Fruit fly (Drosophila melanogaster): ENCODE measurements around the gene CG12229.

The CG12229 gene

dm6 chr3L:17421319-17421718 lies 14.9 kb downstream of the CG12229 start, which contains the start of gene blot:
Gene blot (minus strand): TSS chr3L:17421514.
- no peak for TF ChIP-seq woc (GFP tag; optimal IDR thresholded peaks at IDR 0.05)
- peak; percentile 70 for TF ChIP-seq Vsx2 (GFP tag; optimal IDR thresholded peaks at IDR 0.05; ENCODE audit: partially characterized antibody)
- peak; percentile 12 for TF ChIP-seq Sp1 (GFP tag; optimal IDR thresholded peaks at IDR 0.05)
- TF ChIP-seq fru (GFP tag; optimal IDR thresholded peaks at IDR 0.05): no peak
- no peak for TF ChIP-seq dmrt93B (GFP tag; optimal IDR thresholded peaks at IDR 0.05)
- TF ChIP-seq Rel (GFP tag; optimal IDR thresholded peaks at IDR 0.05): peak; percentile 6
- no peak for TF ChIP-seq Rel (tag; optimal IDR thresholded peaks at IDR 0.05)
- TF ChIP-seq lola (GFP tag; optimal IDR thresholded peaks at IDR 0.05): no peak
- peak; percentile 96 for TF ChIP-seq Dif (GFP tag; optimal IDR thresholded peaks at IDR 0.05; ENCODE audit: partially characterized antibody)
- TF ChIP-seq Hr83 (GFP tag; optimal IDR thresholded peaks at IDR 0.05; ENCODE audit: poor library complexity, severe bottlenecking): peak; percentile 57
- no peak for TF ChIP-seq HLH106 (tag; optimal IDR thresholded peaks at IDR 0.05)
- TF ChIP-seq Dfd (GFP tag; optimal IDR thresholded peaks at IDR 0.05): no peak
- TF ChIP-seq pan (optimal IDR thresholded peaks at IDR 0.05): no peak
- peak; percentile 15 for TF ChIP-seq rgr (GFP tag; optimal IDR thresholded peaks at IDR 0.05)
- peak; percentile 93 to 94 for TF ChIP-seq dl (GFP tag; optimal IDR thresholded peaks at IDR 0.05; ENCODE audit: insufficient read depth in 1 of 2, partially characterized antibody in 2 of 2)
- no peak for TF ChIP-seq br (GFP tag; optimal IDR thresholded peaks at IDR 0.05)

dm6 chr3L:17420610-17421194 lies 15.5 kb downstream of the CG12229 start:
- TF ChIP-seq fru (GFP tag; optimal IDR thresholded peaks at IDR 0.05) (peak; percentile 83), foxo (GFP tag; optimal IDR thresholded peaks at IDR 0.05) (peak in 1 of 2 experiments; percentile 77), dmrt93B (GFP tag; optimal IDR thresholded peaks at IDR 0.05) (peak; percentile 23), OdsH (GFP tag; optimal IDR thresholded peaks at IDR 0.05) (peak; percentile 79), h (GFP tag; optimal IDR thresholded peaks at IDR 0.05) (peak; percentile 65), dsf (GFP tag; optimal IDR thresholded peaks at IDR 0.05; ENCODE audit: borderline replicate concordance) (no peak), CrebA (GFP tag; optimal IDR thresholded peaks at IDR 0.05; ENCODE audit: borderline replicate concordance) (no peak), HLH106 (tag; optimal IDR thresholded peaks at IDR 0.05) (peak; percentile 71), Myc (optimal IDR thresholded peaks at IDR 0.05) (no peak), br (GFP tag; optimal IDR thresholded peaks at IDR 0.05) (peak; percentile 78), brk (GFP tag; optimal IDR thresholded peaks at IDR 0.05) (peak; percentile 31), Sp1 (GFP tag; optimal IDR thresholded peaks at IDR 0.05) (peak; percentile 72), CG9705 (GFP tag; optimal IDR thresholded peaks at IDR 0.05) (no peak), Hnf4 (GFP tag; optimal IDR thresholded peaks at IDR 0.05) (peak; percentile 34), rgr (GFP tag; optimal IDR thresholded peaks at IDR 0.05) (peak; percentile 60), Rel (GFP tag; optimal IDR thresholded peaks at IDR 0.05) (no peak), Rel (tag; optimal IDR thresholded peaks at IDR 0.05) (peak; percentile 7), Abd-B (GFP tag; optimal IDR thresholded peaks at IDR 0.05) (no peak), woc (GFP tag; optimal IDR thresholded peaks at IDR 0.05) (peak; percentile 80), sage (GFP tag; optimal IDR thresholded peaks at IDR 0.05) (peak; percentile 4), CG32264 (GFP tag; optimal IDR thresholded peaks at IDR 0.05) (peak; percentile 45), Jra (GFP tag; optimal IDR thresholded peaks at IDR 0.05) (no peak), lola (GFP tag; optimal IDR thresholded peaks at IDR 0.05) (no peak), Mio (GFP tag; optimal IDR thresholded peaks at IDR 0.05) (no peak), Dif (GFP tag; optimal IDR thresholded peaks at IDR 0.05; ENCODE audit: partially characterized antibody) (peak; percentile 82), psq (GFP tag; optimal IDR thresholded peaks at IDR 0.05) (peak; percentile 86), Vsx2 (GFP tag; optimal IDR thresholded peaks at IDR 0.05; ENCODE audit: partially characterized antibody) (no peak), Dfd (GFP tag; optimal IDR thresholded peaks at IDR 0.05) (no peak), usp (GFP tag; optimal IDR thresholded peaks at IDR 0.05) (no peak), Hr78 (GFP tag; optimal IDR thresholded peaks at IDR 0.05) (no peak), GATAd (GFP tag; optimal IDR thresholded peaks at IDR 0.05) (no peak), dl (GFP tag; optimal IDR thresholded peaks at IDR 0.05; ENCODE audit: insufficient read depth in 1 of 2, partially characterized antibody in 2 of 2) (peak; percentile 5 to 59), ey (GFP tag; optimal IDR thresholded peaks at IDR 0.05) (peak; percentile 62), Hr83 (GFP tag; optimal IDR thresholded peaks at IDR 0.05; ENCODE audit: poor library complexity, severe bottlenecking) (no peak), tai (GFP tag; optimal IDR thresholded peaks at IDR 0.05) (no peak), sv (GFP tag; optimal IDR thresholded peaks at IDR 0.05) (no peak), jim (GFP tag; optimal IDR thresholded peaks at IDR 0.05) (peak; percentile 3), N (GFP tag; optimal IDR thresholded peaks at IDR 0.05) (no peak), pan (optimal IDR thresholded peaks at IDR 0.05) (no peak)
